Fruit fly (Drosophila melanogaster) whole organism, pupa: Measurements from ENCODE around the gene CG32808.

ENCODE experiments used
- CG10348 ChIP-seq: fragments of 200-800 bp; sonication (Bioruptor generic); IDR thresholded peaks from 2 replicates; pipeline ENCODE4 v1.3.6; 2022; ENCODE audit warnings: missing biosample characterization, missing genetic modification characterization
- CG12605 ChIP-seq: fragments of 200-800 bp; sonication (Bioruptor generic); IDR thresholded peaks from 2 replicates; pipeline ENCODE4 v1.3.6; 2022; ENCODE audit warnings: missing biosample characterization, missing genetic modification characterization
- CG13204 ChIP-seq: fragments of 200-800 bp; sonication (Bioruptor generic); optimal IDR thresholded peaks from 2 replicates; lab custom pipeline; 2018; ENCODE audit warnings: missing biosample characterization, mild to moderate bottlenecking, missing genetic modification characterization, moderate library complexity
- CG14655 ChIP-seq: fragments of 200-800 bp; sonication (Bioruptor generic); optimal IDR thresholded peaks from 3 replicates; lab custom pipeline; 2017; ENCODE audit warnings: mild to moderate bottlenecking, missing biosample characterization, missing genetic modification reagents, missing genetic modification characterization
- CG15710 ChIP-seq: fragments of 200-800 bp; sonication (Bioruptor generic); optimal IDR thresholded peaks from 2 replicates; lab custom pipeline; 2018; ENCODE audit warnings: missing biosample characterization, mild to moderate bottlenecking, missing genetic modification characterization, moderate library complexity
- CG17806 ChIP-seq: fragments of 200-800 bp; sonication (Bioruptor generic); optimal IDR thresholded peaks from 2 replicates; lab custom pipeline; 2018; ENCODE audit warnings: missing biosample characterization, mild to moderate bottlenecking, missing genetic modification characterization, moderate library complexity
- CG32121 ChIP-seq: fragments of 200-800 bp; sonication (Bioruptor generic); IDR thresholded peaks from 2 replicates; pipeline ENCODE4 v1.3.6; 2022; ENCODE audit warnings: missing biosample characterization, missing genetic modification characterization
- CG34367 ChIP-seq: fragments of 200-800 bp; sonication (Bioruptor generic); optimal IDR thresholded peaks from 2 replicates; lab custom pipeline; 2018; ENCODE audit warnings: missing biosample characterization, mild to moderate bottlenecking, missing genetic modification characterization
- CG4496 ChIP-seq: fragments of 200-800 bp; sonication (Bioruptor generic); IDR thresholded peaks from 3 replicates; pipeline ENCODE4 v1.3.6; 2022; ENCODE audit warnings: missing biosample characterization, missing genetic modification characterization
- CG8159 ChIP-seq: fragments of 200-800 bp; sonication (Bioruptor generic); optimal IDR thresholded peaks from 3 replicates; lab custom pipeline; 2018; ENCODE audit warnings: missing biosample characterization, mild to moderate bottlenecking, missing genetic modification characterization, moderate library complexity
- CG8301 ChIP-seq: fragments of 200-800 bp; sonication (Bioruptor generic); optimal IDR thresholded peaks from 2 replicates; lab custom pipeline; 2018; ENCODE audit warnings: missing biosample characterization, mild to moderate bottlenecking, missing genetic modification characterization
- CG9948 ChIP-seq: fragments of 200-800 bp; sonication (Bioruptor generic); optimal IDR thresholded peaks from 2 replicates; lab custom pipeline; 2018; ENCODE audit warnings: missing biosample characterization, mild to moderate bottlenecking, missing genetic modification characterization, moderate library complexity
- D1 ChIP-seq: fragments of 200-800 bp; sonication (Bioruptor generic); optimal IDR thresholded peaks from 2 replicates; lab custom pipeline; 2018; ENCODE audit warnings: missing biosample characterization, mild to moderate bottlenecking, missing genetic modification characterization, moderate library complexity
- EcR ChIP-seq: fragments of 200-800 bp; sonication (Bioruptor generic); optimal IDR thresholded peaks from 3 replicates; lab custom pipeline; 2019; ENCODE audit warnings: missing biosample characterization, missing genetic modification characterization, mild to moderate bottlenecking, moderate library complexity, missing genetic modification reagents
- Ets98B ChIP-seq: fragments of 200-800 bp; sonication (Bioruptor generic); IDR thresholded peaks from 2 replicates; pipeline ENCODE4 v1.3.6; 2022; ENCODE audit warnings: missing biosample characterization, missing genetic modification characterization
- Pif1A ChIP-seq: fragments of 200-800 bp; sonication (Bioruptor generic); optimal IDR thresholded peaks from 3 replicates; lab custom pipeline; 2016; ENCODE audit warnings: missing biosample characterization, missing genetic modification characterization
- Pif1B ChIP-seq: fragments of 200-800 bp; sonication (Bioruptor generic); optimal IDR thresholded peaks from 3 replicates; lab custom pipeline; 2016; ENCODE audit warnings: missing biosample characterization, missing genetic modification characterization
- Snoo ChIP-seq: fragments of 200-800 bp; sonication (Bioruptor generic); optimal IDR thresholded peaks from 3 replicates; lab custom pipeline; 2017; ENCODE audit warnings: missing biosample characterization, mild to moderate bottlenecking, missing genetic modification characterization, inconsistent platforms
- fd96Ca ChIP-seq: fragments of 200-800 bp; sonication (Bioruptor generic); IDR thresholded peaks from 3 replicates; pipeline ENCODE4 v1.3.6; 2022; ENCODE audit warnings: missing biosample characterization, missing genetic modification characterization
- gl ChIP-seq: fragments of 200-800 bp; sonication (Bioruptor generic); optimal IDR thresholded peaks from 2 replicates; lab custom pipeline; 2018; ENCODE audit warnings: missing biosample characterization, mild to moderate bottlenecking, missing genetic modification characterization
- rn ChIP-seq: fragments of 200-800 bp; sonication (Bioruptor generic); IDR thresholded peaks from 2 replicates; pipeline ENCODE4 v1.3.6; 2022; ENCODE audit warnings: missing biosample characterization, missing genetic modification characterization

The CG32808 gene

DNA sequence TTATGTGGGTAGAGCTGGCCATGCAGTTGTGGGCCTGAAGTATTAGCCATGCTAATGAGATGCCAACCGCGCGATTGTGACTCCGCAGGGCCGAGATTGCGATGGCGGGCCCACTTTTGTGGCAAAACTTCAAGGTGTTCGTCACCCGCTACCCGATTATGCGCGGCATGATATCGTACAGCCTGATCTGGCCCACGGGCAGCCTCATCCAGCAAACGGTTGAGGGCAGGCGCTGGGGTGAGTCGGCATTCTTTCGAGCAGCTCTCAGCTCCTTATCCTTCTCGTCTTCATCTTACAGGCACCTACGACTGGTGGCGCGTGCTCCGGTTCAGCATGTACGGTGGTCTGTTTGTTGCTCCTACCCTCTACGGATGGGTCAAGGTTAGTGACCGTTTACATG lies at the start of gene CG32808:
TSS of gene CG32808 (minus strand) at position 101 of the 400 bp plus-strand sequence.
- TF ChIP-seq CG17806 (tag; lab: Kevin White, UChicago) (no peak), gl (tag; lab: Kevin White, UChicago) (no peak), rn (GFP tag; lab: Robert Waterston, UW) (no peak), CG8301 (tag; lab: Kevin White, UChicago) (no peak), CG9948 (tag; lab: Kevin White, UChicago) (no peak), Pif1B (GFP tag; lab: Kevin White, UChicago) (no peak), EcR (GFP tag; lab: Kevin White, UChicago) (no peak), CG34367 (tag; lab: Kevin White, UChicago) (no peak), CG13204 (GFP tag; lab: Kevin White, UChicago) (no peak), CG10348 (GFP tag; lab: Robert Waterston, UW) (no peak), CG14655 (GFP tag; lab: Kevin White, UChicago) (no peak), fd96Ca (GFP tag; lab: Robert Waterston, UW) (no peak), CG12605 (GFP tag; lab: Robert Waterston, UW) (no peak), Snoo (tag; lab: Kevin White, UChicago) (no peak), CG8159 (tag; lab: Kevin White, UChicago) (no peak), Ets98B (GFP tag; lab: Robert Waterston, UW) (no peak), Pif1A (no peak), CG15710 (tag; lab: Kevin White, UChicago) (no peak), D1 (tag; lab: Kevin White, UChicago) (no peak)
- TF ChIP-seq, all 21 proteins: peak for 0

DNA sequence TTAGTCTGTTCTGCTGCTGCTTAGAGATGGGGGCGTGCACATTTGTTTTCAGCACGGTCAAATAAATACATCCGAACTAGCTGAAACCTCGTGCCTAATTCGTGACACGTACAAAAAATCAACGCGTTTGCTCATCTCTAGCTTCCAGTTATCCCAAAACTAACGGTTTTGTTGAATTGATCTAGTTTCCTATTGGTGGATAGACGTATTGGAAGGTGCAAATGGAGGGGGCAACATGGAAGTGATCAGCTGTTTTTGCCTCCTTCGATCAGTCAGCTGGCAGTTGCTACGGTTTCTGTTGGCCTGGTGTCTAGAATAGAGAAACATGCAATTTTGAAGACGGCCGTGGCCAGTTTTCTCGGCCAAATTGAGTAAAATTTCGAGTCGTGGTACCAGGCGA lies 48.0 kb upstream of the CG32808 start:
- TF ChIP-seq CG12605 (GFP tag; lab: Robert Waterston, UW), result no peak
- no peak for TF ChIP-seq rn (GFP tag; lab: Robert Waterston, UW)
- TF ChIP-seq CG4496, result no peak
- TF ChIP-seq D1 (tag; lab: Kevin White, UChicago), result no peak
- no peak for TF ChIP-seq Snoo (tag; lab: Kevin White, UChicago)
- no peak for TF ChIP-seq CG34367 (tag; lab: Kevin White, UChicago)
- no peak for TF ChIP-seq Pif1B (GFP tag; lab: Kevin White, UChicago)
- no peak for TF ChIP-seq Pif1A
- peak; percentile 36 for TF ChIP-seq Ets98B (GFP tag; lab: Robert Waterston, UW)
- TF ChIP-seq fd96Ca (GFP tag; lab: Robert Waterston, UW), result 0 out of 3 replicates have a peak, but pooled peaks have one; percentile 20
- TF ChIP-seq CG15710 (tag; lab: Kevin White, UChicago), result no peak
- TF ChIP-seq CG13204 (GFP tag; lab: Kevin White, UChicago), result no peak
- TF ChIP-seq gl (tag; lab: Kevin White, UChicago), result no peak
- 0 out of 2 replicates have a peak, but pooled peaks have one; percentile 20 for TF ChIP-seq CG32121 (GFP tag; lab: Robert Waterston, UW)
- no peak for TF ChIP-seq CG17806 (tag; lab: Kevin White, UChicago)
- no peak for TF ChIP-seq EcR (GFP tag; lab: Kevin White, UChicago)

DNA sequence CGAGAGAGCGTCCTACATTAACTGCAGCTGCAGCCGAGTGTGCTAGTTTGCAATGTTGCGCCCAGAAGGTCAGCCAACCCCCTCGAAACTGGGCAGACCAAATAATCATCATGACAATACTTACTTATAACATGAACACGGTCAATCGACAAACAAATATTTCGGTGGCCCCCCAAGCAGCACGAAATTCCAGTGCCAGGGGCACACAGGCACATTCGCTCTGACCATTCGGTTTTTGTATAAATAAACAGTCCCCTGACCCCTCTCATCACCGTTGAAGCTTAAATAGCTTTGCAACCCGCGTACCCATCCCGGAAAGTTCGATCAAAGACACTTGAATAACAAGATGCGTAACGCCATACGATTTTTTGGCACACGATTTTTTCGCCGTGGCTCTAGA lies 44.2 kb upstream of the CG32808 start:
- TF ChIP-seq Pif1B (GFP tag; lab: Kevin White, UChicago) (no peak), CG8301 (tag; lab: Kevin White, UChicago) (no peak)
- TF ChIP-seq, all 21 proteins: peak for 0

DNA sequence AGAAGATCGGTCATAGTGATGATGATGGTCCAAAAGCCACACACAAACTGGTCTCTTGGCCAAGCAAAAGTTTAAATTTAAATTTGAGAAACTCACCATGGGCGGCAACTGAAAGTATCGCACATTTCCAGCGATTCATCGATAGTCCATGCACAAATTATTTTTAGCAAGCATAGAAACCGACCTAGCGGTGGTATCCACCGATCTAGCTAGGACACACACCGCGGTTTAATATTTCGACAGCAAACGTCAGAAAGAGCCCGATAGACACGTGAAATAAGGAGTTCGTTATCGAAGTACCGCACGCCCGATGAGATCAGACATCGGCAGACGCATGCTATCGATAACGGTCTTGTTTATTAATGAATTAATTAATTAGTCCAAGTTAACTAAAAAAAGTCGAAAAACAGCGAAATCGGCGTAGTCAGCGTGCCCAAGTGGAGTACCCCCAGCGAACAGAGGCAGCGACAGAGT lies 43.2 kb upstream of the CG32808 start, which contains the start of gene CG14795:
TSS of gene CG14795 (minus strand) at position 51 of the 474 bp plus-strand sequence.
- TF ChIP-seq Ets98B (GFP tag; lab: Robert Waterston, UW) (0 out of 2 replicates have a peak, but pooled peaks have one; percentile 9), CG17806 (tag; lab: Kevin White, UChicago) (no peak)

DNA sequence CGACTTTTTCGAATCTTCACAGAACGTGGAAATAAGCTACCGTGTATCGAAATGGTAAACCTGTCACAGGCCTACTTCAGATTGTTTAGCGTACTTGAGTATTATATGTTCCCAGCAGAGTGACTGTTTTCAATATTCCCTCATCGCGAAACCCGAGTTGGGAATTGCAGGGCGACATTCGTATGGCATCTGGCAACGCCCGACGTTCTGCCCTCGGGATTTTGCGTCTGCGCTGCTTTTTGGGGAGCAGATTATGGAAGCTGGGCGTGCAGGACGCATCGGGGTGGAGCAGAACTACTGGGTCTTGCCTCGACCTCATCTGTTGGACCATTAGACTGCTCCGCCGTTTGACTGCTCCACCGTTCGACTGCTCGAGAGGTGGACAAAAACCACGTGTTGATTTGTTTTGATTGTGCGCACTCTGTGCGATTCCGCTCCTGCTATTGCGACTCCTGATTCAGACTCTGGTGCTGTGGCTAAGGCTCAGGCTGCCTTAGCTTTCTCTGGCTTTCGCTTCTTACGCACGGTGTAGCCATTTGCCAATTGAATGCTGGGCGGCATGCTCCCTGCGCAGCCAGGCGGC lies 38.7 kb upstream of the CG32808 start:
- no peak for TF ChIP-seq gl (tag; lab: Kevin White, UChicago)
- peak; percentile 67; the same call in 1 of the 2 replicates for TF ChIP-seq CG12605 (GFP tag; lab: Robert Waterston, UW)
- no peak for TF ChIP-seq CG15710 (tag; lab: Kevin White, UChicago)
- TF ChIP-seq, all 21 proteins: peak for 1

DNA sequence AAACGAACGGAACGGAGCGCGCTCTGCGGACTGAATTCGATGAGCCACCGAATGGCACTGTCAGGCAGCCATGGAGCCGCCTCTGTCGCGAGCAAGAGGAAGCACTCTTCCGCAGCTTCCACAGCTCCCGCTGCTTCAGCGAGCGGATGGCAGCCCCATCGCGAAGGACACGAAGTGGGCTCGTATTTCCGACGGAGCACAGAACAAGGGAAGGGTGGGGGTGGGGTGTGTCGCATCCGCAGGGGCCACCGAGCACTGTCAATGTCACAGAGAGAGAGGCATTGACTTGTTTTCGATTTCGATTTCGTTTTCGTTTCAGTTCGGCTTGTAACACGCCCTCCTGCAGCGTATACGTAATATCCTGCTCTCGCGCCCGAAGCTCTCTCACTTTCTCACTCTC lies 38.1 kb upstream of the CG32808 start, which contains the start of gene Nmdar2:
TSS of gene Nmdar2 (minus strand) at position 59 of the 400 bp plus-strand sequence.
- TF ChIP-seq CG32121 (GFP tag; lab: Robert Waterston, UW), result no peak
- TF ChIP-seq CG15710 (tag; lab: Kevin White, UChicago), result no peak
- no peak for TF ChIP-seq CG14655 (GFP tag; lab: Kevin White, UChicago)
- no peak for TF ChIP-seq CG34367 (tag; lab: Kevin White, UChicago)
- TF ChIP-seq D1 (tag; lab: Kevin White, UChicago), result no peak
- TF ChIP-seq gl (tag; lab: Kevin White, UChicago), result no peak
- TF ChIP-seq CG8301 (tag; lab: Kevin White, UChicago), result no peak
- no peak for TF ChIP-seq CG13204 (GFP tag; lab: Kevin White, UChicago)
- no peak for TF ChIP-seq Pif1A
- no peak for TF ChIP-seq rn (GFP tag; lab: Robert Waterston, UW)
